Worm (Caenorhabditis elegans) whole organism, late embryonic: ENCODE results near the gene vars-1.
A peak's percentile ranks its signal among the peaks of the same experiment; 100 is the strongest.

Experiments
- C08G9.2 ChIP-seq: sonication (generic microtip); optimal IDR thresholded peaks from 2 replicates; lab custom pipeline; 2016; ENCODE audit warnings: mild to moderate bottlenecking, missing genetic modification characterization, moderate library complexity, missing compliant biosample characterization
- C38D4.7 ChIP-seq: fragments of 200-800 bp; sonication (Bioruptor generic); optimal IDR thresholded peaks from 2 replicates; lab custom pipeline; 2018; ENCODE audit warnings: mild to moderate bottlenecking, missing genetic modification characterization, moderate library complexity, missing compliant biosample characterization
- K02D7.2 ChIP-seq: sonication (generic microtip); optimal IDR thresholded peaks from 2 replicates; lab custom pipeline; 2017; ENCODE audit warnings: mild to moderate bottlenecking, missing genetic modification characterization, missing compliant biosample characterization
- T23F11.4 ChIP-seq: fragments of 200-800 bp; sonication (Bioruptor generic); optimal IDR thresholded peaks from 2 replicates; lab custom pipeline; 2018; ENCODE audit warnings: mild to moderate bottlenecking, missing genetic modification characterization, missing compliant biosample characterization
- ahr-1 ChIP-seq: sonication (generic microtip); optimal IDR thresholded peaks from 2 replicates; lab custom pipeline; 2016; ENCODE audit warnings: missing genetic modification characterization, missing compliant biosample characterization
- ceh-14 ChIP-seq: sonication (generic microtip); optimal IDR thresholded peaks from 2 replicates; lab custom pipeline; 2016; ENCODE audit warnings: missing genotype, missing genetic modification characterization, missing compliant biosample characterization
- ceh-24 ChIP-seq: sonication (generic microtip); optimal IDR thresholded peaks from 2 replicates; lab custom pipeline; 2016; ENCODE audit warnings: mild to moderate bottlenecking, missing genetic modification characterization, missing compliant biosample characterization
- ceh-31 ChIP-seq: sonication (generic microtip); optimal IDR thresholded peaks from 2 replicates; lab custom pipeline; 2016; ENCODE audit warnings: missing genetic modification characterization, missing compliant biosample characterization
- ceh-6 ChIP-seq: fragments of 200-800 bp; sonication (Bioruptor generic); optimal IDR thresholded peaks from 2 replicates; lab custom pipeline; 2018; ENCODE audit warnings: mild to moderate bottlenecking, missing genetic modification characterization, missing compliant biosample characterization
- ceh-9 ChIP-seq: sonication (generic microtip); optimal IDR thresholded peaks from 2 replicates; lab custom pipeline; 2016; ENCODE audit warnings: mild to moderate bottlenecking, missing genetic modification characterization, inconsistent platforms, missing compliant biosample characterization
- dmd-4 ChIP-seq: sonication (generic microtip); optimal IDR thresholded peaks from 2 replicates; lab custom pipeline; 2016; ENCODE audit warnings: borderline replicate concordance, missing genetic modification characterization, missing compliant biosample characterization
- dve-1 ChIP-seq: sonication (generic microtip); optimal IDR thresholded peaks from 2 replicates; lab custom pipeline; 2017; ENCODE audit warnings: antibody characterized with exemption, mild to moderate bottlenecking, missing genetic modification characterization, missing compliant biosample characterization
- elt-2 ChIP-seq: sonication (generic microtip); optimal IDR thresholded peaks from 2 replicates; lab custom pipeline; 2016; ENCODE audit warnings: missing genetic modification reagents, missing genetic modification characterization, missing compliant biosample characterization
- ets-4 ChIP-seq: sonication (generic microtip); optimal IDR thresholded peaks from 2 replicates; lab custom pipeline; 2016; ENCODE audit warnings: missing genetic modification characterization, missing compliant biosample characterization
- eyg-1 ChIP-seq: sonication (generic microtip); optimal IDR thresholded peaks from 2 replicates; lab custom pipeline; 2016; ENCODE audit warnings: missing genotype, missing genetic modification characterization, missing compliant biosample characterization
- fax-1 ChIP-seq: sonication (generic microtip); optimal IDR thresholded peaks from 2 replicates; lab custom pipeline; 2016; ENCODE audit warnings: missing genotype, missing genetic modification characterization, missing compliant biosample characterization
- hlh-30 ChIP-seq: sonication (generic microtip); optimal IDR thresholded peaks from 2 replicates; lab custom pipeline; 2017; ENCODE audit warnings: antibody characterized with exemption, missing genetic modification characterization, missing compliant biosample characterization; ENCODE audit not compliant: insufficient read depth
- hlh-6 ChIP-seq: sonication (generic microtip); optimal IDR thresholded peaks from 2 replicates; lab custom pipeline; 2016; ENCODE audit warnings: missing genotype, missing genetic modification characterization, missing compliant biosample characterization
- hlh-8 ChIP-seq: sonication (generic microtip); optimal IDR thresholded peaks from 2 replicates; lab custom pipeline; 2016; ENCODE audit warnings: missing genotype, missing genetic modification characterization, missing compliant biosample characterization
- lim-6 ChIP-seq: sonication (generic microtip); optimal IDR thresholded peaks from 2 replicates; lab custom pipeline; 2016; ENCODE audit warnings: missing genetic modification characterization, missing compliant biosample characterization
- nhr-232 ChIP-seq: sonication (generic microtip); optimal IDR thresholded peaks from 2 replicates; lab custom pipeline; 2016; ENCODE audit warnings: missing genetic modification characterization, missing compliant biosample characterization
- npax-4 ChIP-seq: sonication (generic microtip); optimal IDR thresholded peaks from 2 replicates; lab custom pipeline; 2016; ENCODE audit warnings: missing genetic modification characterization, missing compliant biosample characterization
- odd-2 ChIP-seq: sonication (generic microtip); optimal IDR thresholded peaks from 2 replicates; lab custom pipeline; 2017; ENCODE audit warnings: antibody characterized with exemption, mild to moderate bottlenecking, missing genetic modification characterization, missing compliant biosample characterization
- pag-3 ChIP-seq: sonication (generic microtip); optimal IDR thresholded peaks from 2 replicates; lab custom pipeline; 2016; ENCODE audit warnings: missing compliant biosample characterization, missing genetic modification characterization, borderline replicate concordance
- pat-9 ChIP-seq: fragments of 200-800 bp; sonication (Bioruptor generic); optimal IDR thresholded peaks from 2 replicates; lab custom pipeline; 2018; ENCODE audit warnings: mild to moderate bottlenecking, missing genetic modification characterization, moderate library complexity, missing compliant biosample characterization
- pax-1 ChIP-seq: fragments of 150-350 bp; optimal IDR thresholded peaks from 2 replicates; lab custom pipeline; 2014; ENCODE audit warnings: missing biosample characterization, missing genetic modification characterization
- pha-4 ChIP-seq: fragments of 150-350 bp; optimal IDR thresholded peaks from 2 replicates; lab custom pipeline; 2018; ENCODE audit warnings: missing biosample characterization, missing genetic modification reagents, missing genetic modification characterization
- pqm-1 ChIP-seq: sonication (generic microtip); optimal IDR thresholded peaks from 2 replicates; lab custom pipeline; 2016; ENCODE audit warnings: missing genetic modification characterization, missing compliant biosample characterization
- ref-2 ChIP-seq: sonication (generic microtip); optimal IDR thresholded peaks from 2 replicates; lab custom pipeline; 2016; ENCODE audit warnings: missing genetic modification characterization, missing compliant biosample characterization
- tbx-7 ChIP-seq: sonication (generic microtip); optimal IDR thresholded peaks from 2 replicates; lab custom pipeline; 2016; ENCODE audit warnings: missing genotype, missing genetic modification characterization, missing compliant biosample characterization
- unc-42 ChIP-seq: sonication (generic microtip); optimal IDR thresholded peaks from 2 replicates; lab custom pipeline; 2016; ENCODE audit warnings: missing genotype, missing genetic modification characterization, missing compliant biosample characterization
- unc-86 ChIP-seq: sonication (generic microtip); optimal IDR thresholded peaks from 2 replicates; lab custom pipeline; 2016; ENCODE audit warnings: missing genetic modification characterization, missing compliant biosample characterization
- zip-5 ChIP-seq: sonication (generic microtip); optimal IDR thresholded peaks from 2 replicates; lab custom pipeline; 2016; ENCODE audit warnings: missing genetic modification characterization, missing compliant biosample characterization

The vars-1 gene

DNA sequence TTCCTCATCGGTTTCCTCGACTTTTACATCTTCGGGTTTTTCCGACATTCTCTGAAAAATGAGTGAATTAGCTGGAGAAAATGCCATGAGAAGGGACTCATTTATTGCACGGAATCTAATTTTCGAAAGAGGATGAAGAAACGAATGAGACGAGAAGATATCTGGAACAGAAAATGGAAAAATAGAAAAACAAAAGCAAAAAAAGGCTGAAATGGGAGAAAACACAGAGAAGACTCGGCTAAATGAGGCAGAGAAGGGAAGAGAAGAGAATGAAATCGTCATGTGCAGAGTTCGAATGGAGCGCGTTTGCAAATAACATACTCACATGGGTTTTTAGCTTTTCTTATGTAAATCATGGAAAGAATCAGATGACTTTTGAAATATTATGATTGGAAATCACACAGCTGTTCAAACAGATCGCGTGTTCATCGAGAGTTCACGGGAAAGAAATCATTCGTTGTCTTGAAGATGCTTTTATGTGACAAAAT, 17.3 kb upstream of the vars-1 start, which contains the start of gene Y97E10AR.6:
Gene Y97E10AR.6 (minus strand): TSS at position 51 of the 488 bp plus-strand sequence.
- TF ChIP-seq ets-4 (tag; lab: Kevin White, UChicago) (no peak), hlh-30 (tag; lab: Kevin White, UChicago) (peak; percentile 90), dve-1 (no peak), odd-2 (no peak), unc-42 (peak; percentile 30)

DNA sequence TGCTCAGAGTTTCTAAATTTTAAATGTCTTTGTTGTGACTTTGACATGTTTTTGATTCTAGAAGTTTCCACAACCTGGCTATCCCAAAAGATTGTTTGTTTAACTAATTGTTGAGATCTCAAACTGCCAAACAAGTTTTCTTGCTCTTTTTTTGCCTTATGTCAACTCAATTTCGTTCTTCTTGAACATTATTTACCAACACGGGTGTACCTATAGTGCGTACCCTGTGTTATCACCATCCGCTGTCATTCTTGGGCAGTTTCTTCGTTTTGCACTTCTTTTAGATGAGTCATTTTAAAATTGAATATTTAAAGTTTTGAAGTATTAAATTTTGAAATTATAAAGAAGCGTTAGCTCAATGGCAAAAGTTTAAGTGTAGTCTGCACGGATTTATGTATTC, 14.3 kb upstream of the vars-1 start, which contains the start of gene sptl-2:
Gene sptl-2 (plus strand): TSS at position 280 of the 400 bp plus-strand sequence.
- TF ChIP-seq hlh-8, result no peak
- TF ChIP-seq C38D4.7 (GFP tag; lab: Kevin White, UChicago), result no peak

DNA sequence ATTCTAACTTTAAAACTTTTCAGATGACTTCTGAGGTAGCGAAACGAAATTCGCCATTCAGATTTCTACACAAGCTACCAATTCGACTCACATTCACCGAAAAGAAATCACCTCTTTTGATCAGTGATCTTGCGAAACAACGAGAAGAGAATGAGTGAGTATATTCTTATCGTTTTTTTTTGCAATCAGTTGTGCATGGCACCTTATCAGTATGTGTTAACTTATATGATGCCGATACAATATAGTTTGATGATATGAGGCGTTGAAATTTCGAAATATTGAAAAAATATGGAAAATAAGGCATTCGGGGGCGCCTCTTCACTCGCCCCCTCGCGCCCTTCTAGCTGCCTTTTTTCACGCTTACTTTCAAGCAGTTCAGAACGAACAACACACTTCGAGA, 13.3 kb upstream of the vars-1 start:
- TF ChIP-seq elt-2 (tag; lab: Kevin White, UChicago) (peak; percentile 97), zip-5 (tag; lab: Kevin White, UChicago) (no peak)

DNA sequence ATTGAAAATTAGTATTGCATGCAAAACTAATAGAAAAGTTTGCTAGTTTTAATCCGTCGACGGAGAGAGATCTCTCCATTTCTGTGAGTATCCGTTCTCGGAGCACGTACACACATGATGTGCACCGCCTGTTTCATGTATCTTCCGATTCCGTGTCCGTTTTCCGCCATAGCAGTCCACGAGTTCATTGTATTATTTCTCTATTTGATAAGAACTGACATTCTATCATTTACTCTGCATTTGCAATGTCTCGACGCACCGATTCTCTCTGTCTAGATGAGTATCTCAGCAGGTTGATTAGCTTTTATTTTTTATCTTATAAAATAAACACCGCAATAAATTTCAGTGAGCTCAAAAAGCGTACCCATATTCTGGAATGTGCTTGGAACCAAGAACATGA, 12.3 kb upstream of the vars-1 start:
- TF ChIP-seq ceh-24, result no peak
- TF ChIP-seq nhr-232, result no peak
- no peak for TF ChIP-seq ahr-1 (tag; lab: Kevin White, UChicago)
- TF ChIP-seq unc-86 (tag; lab: Kevin White, UChicago), result no peak
- TF ChIP-seq pax-1 (tag; lab: Kevin White, UChicago), result no peak
- no peak for TF ChIP-seq pqm-1 (tag; lab: Kevin White, UChicago)
- no peak for TF ChIP-seq tbx-7 (tag; lab: Kevin White, UChicago)
- TF ChIP-seq C08G9.2, result no peak
- no peak for TF ChIP-seq K02D7.2 (tag; lab: Kevin White, UChicago)
- TF ChIP-seq dmd-4 (tag; lab: Kevin White, UChicago), result no peak
- no peak for TF ChIP-seq pag-3 (tag; lab: Kevin White, UChicago)
- TF ChIP-seq lim-6 (tag; lab: Kevin White, UChicago), result no peak
- TF ChIP-seq T23F11.4 (GFP tag; lab: Kevin White, UChicago), result no peak
- TF ChIP-seq ref-2 (tag; lab: Kevin White, UChicago), result no peak
- no peak for TF ChIP-seq eyg-1 (tag; lab: Kevin White, UChicago)

DNA sequence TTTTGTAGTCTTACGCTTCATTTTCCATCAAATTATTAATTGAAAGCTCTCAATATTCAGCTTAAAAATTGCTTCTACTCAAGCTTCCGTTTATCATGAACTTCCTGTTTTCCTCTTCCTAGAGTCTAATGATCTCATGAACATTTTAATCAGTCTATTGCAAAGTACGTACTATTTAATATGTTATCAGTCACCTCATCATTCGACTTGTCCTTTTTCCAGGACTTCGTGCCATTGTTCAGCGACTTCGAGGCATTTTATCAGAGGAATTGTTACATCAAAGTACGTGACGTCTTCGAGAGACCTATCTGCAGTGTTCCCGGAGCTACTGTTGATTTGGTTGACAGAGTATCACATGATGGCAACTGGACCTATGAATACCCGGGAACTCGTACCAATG, 11.4 kb upstream of the vars-1 start:
- TF ChIP-seq pha-4 (tag; lab: Kevin White, UChicago) (no peak), hlh-30 (tag; lab: Kevin White, UChicago) (peak; percentile 18), ceh-9 (tag; lab: Kevin White, UChicago) (no peak), ceh-6 (GFP tag; lab: Kevin White, UChicago) (no peak)
- TF ChIP-seq, all 69 proteins: peak for 1

DNA sequence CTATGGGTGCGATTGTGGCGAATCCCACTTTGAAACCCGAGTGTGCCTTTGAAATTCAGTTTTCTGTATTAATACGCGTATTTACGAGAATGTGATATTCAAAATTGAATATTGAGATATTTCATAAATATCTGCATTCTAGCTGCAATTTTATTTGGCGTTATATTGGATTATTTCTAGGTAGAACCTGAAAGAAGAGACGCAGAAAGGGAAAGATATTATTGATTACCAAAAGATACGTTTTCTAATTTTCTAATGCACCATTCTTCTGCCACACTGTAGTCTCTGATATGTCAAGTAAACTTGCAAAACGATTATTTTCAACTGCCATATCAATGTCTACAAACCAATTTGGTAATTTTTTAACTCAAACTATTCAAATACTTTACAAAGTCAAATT, 9.2 kb upstream of the vars-1 start, which contains the start of gene ech-3:
Gene ech-3 (plus strand): TSS at position 178 of the 400 bp plus-strand sequence.
- TF ChIP-seq pat-9 (tag; lab: Kevin White, UChicago) (no peak), ceh-31 (no peak), dve-1 (no peak), npax-4 (tag; lab: Kevin White, UChicago) (no peak), hlh-6 (tag; lab: Kevin White, UChicago) (no peak), fax-1 (no peak), ceh-14 (tag; lab: Kevin White, UChicago) (no peak), elt-2 (tag; lab: Kevin White, UChicago) (no peak)
- TF ChIP-seq, all 69 proteins: peak for 0
